Fruit fly (Drosophila melanogaster): ENCODE data around the gene Doc3.

- TF ChIP-seq pan (optimal IDR thresholded peaks at IDR 0.05), result no peak
- no peak for TF ChIP-seq psq (optimal IDR thresholded peaks at IDR 0.05)
- no peak for TF ChIP-seq CG8478 (optimal IDR thresholded peaks at IDR 0.05)
- no peak for TF ChIP-seq usp (GFP tag; optimal IDR thresholded peaks at IDR 0.05)
- no peak for TF ChIP-seq Dll (optimal IDR thresholded peaks at IDR 0.05)
- TF ChIP-seq EcR (GFP tag; optimal IDR thresholded peaks at IDR 0.05), result no peak
These were observed 32.6 kb downstream of the Doc3 start for dm6 chr3L:9037608-9038007.

Measured in whole organism.